Fruit fly (Drosophila melanogaster) whole organism, wandering third instar larva: ENCODE results near the gene CG42597.

Experiments used
- CG9705 ChIP-seq: fragments of 200-800 bp; sonication (Bioruptor generic); optimal IDR thresholded peaks from 2 replicates; lab custom pipeline; 2018; ENCODE audit warnings: missing biosample characterization, mild to moderate bottlenecking, missing genetic modification characterization
- CrebA ChIP-seq: fragments of 200-800 bp; sonication (Bioruptor generic); optimal IDR thresholded peaks from 2 replicates; lab custom pipeline; 2016; ENCODE audit warnings: missing biosample characterization, mild to moderate bottlenecking, missing genetic modification characterization, borderline replicate concordance
- Hr83 ChIP-seq: fragments of 200-300 bp; sonication (Bioruptor generic); optimal IDR thresholded peaks from 2 replicates; lab custom pipeline; 2016; ENCODE audit warnings: missing biosample characterization, mild to moderate bottlenecking, missing genetic modification characterization, moderate library complexity; ENCODE audit not compliant: poor library complexity, severe bottlenecking
- N ChIP-seq: fragments of >200 bp; optimal IDR thresholded peaks from 2 replicates; lab custom pipeline; 2018; ENCODE audit warnings: missing biosample characterization, missing external identifiers, missing genetic modification characterization
- OdsH ChIP-seq: fragments of 200-800 bp; sonication (Bioruptor generic); optimal IDR thresholded peaks from 2 replicates; lab custom pipeline; 2016; ENCODE audit warnings: missing biosample characterization, mild to moderate bottlenecking, missing genetic modification characterization
- br ChIP-seq: fragments of 200-800 bp; sonication (Bioruptor generic); optimal IDR thresholded peaks from 2 replicates; lab custom pipeline; 2016; ENCODE audit warnings: missing biosample characterization, missing genetic modification characterization
- brk ChIP-seq: fragments of 200-800 bp; sonication (Bioruptor generic); optimal IDR thresholded peaks from 2 replicates; lab custom pipeline; 2016; ENCODE audit warnings: missing biosample characterization, mild to moderate bottlenecking, missing genetic modification characterization
- dmrt93B ChIP-seq: fragments of 200-800 bp; sonication (Bioruptor generic); optimal IDR thresholded peaks from 2 replicates; lab custom pipeline; 2018; ENCODE audit warnings: missing biosample characterization, mild to moderate bottlenecking, missing genetic modification characterization
- ey ChIP-seq: fragments of 200-800 bp; sonication (Bioruptor generic); optimal IDR thresholded peaks from 2 replicates; lab custom pipeline; 2016; ENCODE audit warnings: missing biosample characterization, missing genetic modification characterization
- pan ChIP-seq: fragments of >200 bp; optimal IDR thresholded peaks from 2 replicates; lab custom pipeline; 2017
- psq ChIP-seq: fragments of 200-800 bp; sonication (Bioruptor generic); optimal IDR thresholded peaks from 3 replicates; lab custom pipeline; 2017; ENCODE audit warnings: missing biosample characterization, mild to moderate bottlenecking, missing genetic modification characterization, moderate library complexity

dm6 chr2L:22104301-22104700, 39.2 kb upstream of the CG42597 start, which contains the start of gene tplus3b:
- TF ChIP-seq Hr83 (GFP tag; lab: Kevin White, UChicago) = no peak
- TF ChIP-seq brk (GFP tag; lab: Kevin White, UChicago) = no peak
- TF ChIP-seq br = no peak
- TF ChIP-seq CrebA = no peak
- no peak for TF ChIP-seq N (GFP tag; lab: Kevin White, UChicago)
- TF ChIP-seq psq (GFP tag; lab: Kevin White, UChicago) = no peak
- no peak for TF ChIP-seq CG9705 (GFP tag; lab: Kevin White, UChicago)
- no peak for TF ChIP-seq OdsH (GFP tag; lab: Kevin White, UChicago)
- TF ChIP-seq ey (GFP tag; lab: Kevin White, UChicago) = no peak
- TF ChIP-seq pan (lab: Kevin White, UChicago) = no peak
- TF ChIP-seq dmrt93B (GFP tag; lab: Kevin White, UChicago) = no peak
